Fruit fly (Drosophila melanogaster): ENCODE data around the gene frm.

dm6 chr3L:5568361-5568760 is 17.4 kb upstream of the frm start:
- TF ChIP-seq ttk (optimal IDR thresholded peaks at IDR 0.05) (no peak), h (optimal IDR thresholded peaks at IDR 0.05) (no peak)

Measured in Kc167 (cell line).